Worm (Caenorhabditis elegans): ENCODE results near the gene sms-2.

The sms-2 gene

ce11 chrX:977958-978686, 29.4 kb upstream of the sms-2 start, which contains the start of gene abhd-3.2:
Gene abhd-3.2 (minus strand): TSS chrX:978008.
- TF ChIP-seq nhr-12 (tag; optimal IDR thresholded peaks at IDR 0.05) (no peak), lin-35 (GFP tag; optimal IDR thresholded peaks at IDR 0.05) (peak in 1 of 2 experiments; percentile 64), lsy-2 (tag; optimal IDR thresholded peaks at IDR 0.05) (peak in 1 of 2 experiments; percentile 20), swsn-7 (tag; optimal IDR thresholded peaks at IDR 0.05) (no peak), tlp-1 (tag; optimal IDR thresholded peaks at IDR 0.05) (peak; percentile 64), snu-23 (GFP tag; optimal IDR thresholded peaks at IDR 0.05) (peak; percentile 35), nhr-19 (GFP tag; conservative IDR thresholded peaks at IDR 0.05) (peak; percentile 52), mdl-1 (tag; optimal IDR thresholded peaks at IDR 0.05) (peak in 1 of 2 experiments; percentile 30), nhr-90 (tag; optimal IDR thresholded peaks at IDR 0.05; ENCODE audit: poor library complexity) (peak; percentile 35), pqm-1 (tag; optimal IDR thresholded peaks at IDR 0.05) (peak; percentile 93), nhr-85 (tag) (peak; percentile 78), ceh-8 (GFP tag; optimal IDR thresholded peaks at IDR 0.05) (no peak), jun-1 (tag; optimal IDR thresholded peaks at IDR 0.05) (peak; percentile 63), efl-1 (optimal IDR thresholded peaks at IDR 0.05) (no peak), efl-1 (GFP tag; optimal IDR thresholded peaks at IDR 0.05 in 1 of 2) (peak in 1 of 2 experiments; percentile 66), elt-2 (tag; optimal IDR thresholded peaks at IDR 0.05) (peak; percentile 99), Y116A8C.19 (tag; optimal IDR thresholded peaks at IDR 0.05; ENCODE audit: borderline replicate concordance) (no peak), nhr-71 (tag; optimal IDR thresholded peaks at IDR 0.05) (peak; percentile 37), blmp-1 (tag; optimal IDR thresholded peaks at IDR 0.05) (peak; percentile 41), nhr-20 (tag; optimal IDR thresholded peaks at IDR 0.05) (peak; percentile 40), elt-3 (tag; optimal IDR thresholded peaks at IDR 0.05) (peak in 5 of 6 experiments; percentile 27 to 86 (median 35)), lin-14 (GFP tag; optimal IDR thresholded peaks at IDR 0.05) (peak; percentile 39), dsc-1 (tag; optimal IDR thresholded peaks at IDR 0.05) (no peak), nhr-76 (tag; optimal IDR thresholded peaks at IDR 0.05) (no peak), C04F5.9 (tag; optimal IDR thresholded peaks at IDR 0.05) (no peak), dpl-1 (GFP tag; optimal IDR thresholded peaks at IDR 0.05) (no peak)

- TF ChIP-seq lin-35 (GFP tag; optimal IDR thresholded peaks at IDR 0.05) (no peak), ceh-90 (tag; optimal IDR thresholded peaks at IDR 0.05) (no peak), blmp-1 (tag; optimal IDR thresholded peaks at IDR 0.05) (no peak), unc-86 (tag; optimal IDR thresholded peaks at IDR 0.05) (no peak), irx-1 (tag; optimal IDR thresholded peaks at IDR 0.05) (no peak), unc-30 (tag; optimal IDR thresholded peaks at IDR 0.05) (no peak), tbx-2 (tag; optimal IDR thresholded peaks at IDR 0.05) (no peak), F16B12.6 (tag; optimal IDR thresholded peaks at IDR 0.05) (no peak), lin-15B (tag; optimal IDR thresholded peaks at IDR 0.05) (no peak), dpl-1 (GFP tag; optimal IDR thresholded peaks at IDR 0.05) (no peak), unc-130 (tag; optimal IDR thresholded peaks at IDR 0.05) (no peak)
Observed at ce11 chrX:975236-975535, 26.5 kb upstream of the sms-2 start.

DNA sequence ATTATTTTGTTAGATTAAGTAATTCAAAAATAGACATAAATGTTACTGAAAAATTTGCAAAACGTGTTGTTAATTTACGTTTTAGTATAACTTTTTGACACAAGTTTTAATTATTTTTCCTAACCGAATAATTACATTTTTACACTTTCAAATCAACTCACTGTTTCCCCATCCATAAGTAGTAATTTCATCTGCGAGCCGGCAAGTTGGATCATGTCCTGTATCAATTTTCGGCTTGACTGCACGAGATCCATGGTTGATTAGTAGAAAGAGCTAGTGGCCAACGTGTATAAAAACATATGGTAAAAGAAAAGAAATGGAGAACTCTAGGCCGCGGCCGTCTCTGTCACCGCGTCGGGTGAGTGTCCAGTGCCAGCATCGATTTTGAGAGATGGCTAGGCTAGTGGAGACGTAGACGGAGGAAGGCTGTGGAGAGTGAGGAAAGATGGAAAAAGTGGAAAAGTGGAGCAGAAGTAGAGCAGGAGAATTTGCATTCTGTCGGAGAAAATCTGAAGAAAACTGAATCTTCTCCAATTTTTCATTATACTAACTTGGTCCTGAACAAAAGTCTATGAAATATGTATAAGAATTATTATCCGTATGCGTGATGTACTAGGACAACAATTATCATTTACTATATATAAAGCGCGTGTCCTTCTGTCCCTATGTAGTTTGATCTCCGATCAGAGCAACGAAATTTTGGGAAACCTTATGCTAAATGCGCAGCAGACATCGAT, 26.0 kb upstream of the sms-2 start, which contains the start of gene vps-45:
vps-45 (minus strand) TSS at position 350 of the 737 bp plus-strand sequence.
- TF ChIP-seq hlh-4 (tag; optimal IDR thresholded peaks at IDR 0.05) = no peak
- TF ChIP-seq snu-23 (GFP tag; optimal IDR thresholded peaks at IDR 0.05) = peak; percentile 65
- no peak for TF ChIP-seq jun-1 (tag; optimal IDR thresholded peaks at IDR 0.05)
- peak; percentile 74 for TF ChIP-seq rnt-1 (tag; optimal IDR thresholded peaks at IDR 0.05)
- TF ChIP-seq lin-35 (GFP tag; optimal IDR thresholded peaks at IDR 0.05) = peak; percentile 14 to 36
- peak; percentile 57 for TF ChIP-seq dsc-1 (tag; optimal IDR thresholded peaks at IDR 0.05)
- no peak for TF ChIP-seq nhr-76 (tag; optimal IDR thresholded peaks at IDR 0.05)
- peak; percentile 43 for TF ChIP-seq tbx-2 (tag; optimal IDR thresholded peaks at IDR 0.05)
- no peak for TF ChIP-seq ztf-11 (tag; optimal IDR thresholded peaks at IDR 0.05)
- peak; percentile 14 for TF ChIP-seq unc-86 (tag; optimal IDR thresholded peaks at IDR 0.05)
- peak; percentile 67 for TF ChIP-seq skn-1 (tag; optimal IDR thresholded peaks at IDR 0.05)
- TF ChIP-seq efl-1 (optimal IDR thresholded peaks at IDR 0.05) = peak; percentile 3 to 6
- TF ChIP-seq efl-1 (GFP tag; optimal IDR thresholded peaks at IDR 0.05 in 1 of 2) = no peak
- no peak for TF ChIP-seq aly-2 (tag; optimal IDR thresholded peaks at IDR 0.05)
- TF ChIP-seq C16A3.4 (tag; optimal IDR thresholded peaks at IDR 0.05) = peak; percentile 26
- peak in 1 of 3 experiments; percentile 25 for TF ChIP-seq dpl-1 (GFP tag; optimal IDR thresholded peaks at IDR 0.05)
- TF ChIP-seq mep-1 (tag; optimal IDR thresholded peaks at IDR 0.05) = peak; percentile 44
- no peak for TF ChIP-seq egl-27 (tag; optimal IDR thresholded peaks at IDR 0.05)
- TF ChIP-seq vab-15 (tag; optimal IDR thresholded peaks at IDR 0.05) = no peak
- TF ChIP-seq nhr-77 (tag; optimal IDR thresholded peaks at IDR 0.05) = no peak
- TF ChIP-seq lsy-2 (tag; optimal IDR thresholded peaks at IDR 0.05) = peak; percentile 24 to 56
- TF ChIP-seq mdl-1 (tag; optimal IDR thresholded peaks at IDR 0.05) = peak in 1 of 2 experiments; percentile 11
- TF ChIP-seq lin-14 (GFP tag; optimal IDR thresholded peaks at IDR 0.05) = peak; percentile 70
- TF ChIP-seq ceh-82 (tag; optimal IDR thresholded peaks at IDR 0.05) = peak in 2 of 3 experiments; percentile 12 to 60
- peak; percentile 62 for TF ChIP-seq nhr-85 (tag)
- TF ChIP-seq nhr-71 (tag; optimal IDR thresholded peaks at IDR 0.05) = peak; percentile 42
